Fruit fly (Drosophila melanogaster) whole organism, pupa: ENCODE results near the gene Pvf3.
A peak's percentile ranks its signal among the peaks of the same experiment; 100 is the strongest.

ENCODE experiments used
- CG10348 ChIP-seq: fragments of 200-800 bp; sonication (Bioruptor generic); IDR thresholded peaks from 2 replicates; pipeline ENCODE4 v1.3.6; 2022; ENCODE audit warnings: missing biosample characterization, missing genetic modification characterization
- CG12605 ChIP-seq: fragments of 200-800 bp; sonication (Bioruptor generic); IDR thresholded peaks from 2 replicates; pipeline ENCODE4 v1.3.6; 2022; ENCODE audit warnings: missing biosample characterization, missing genetic modification characterization
- CG13204 ChIP-seq: fragments of 200-800 bp; sonication (Bioruptor generic); optimal IDR thresholded peaks from 2 replicates; lab custom pipeline; 2018; ENCODE audit warnings: missing biosample characterization, mild to moderate bottlenecking, missing genetic modification characterization, moderate library complexity
- CG14655 ChIP-seq: fragments of 200-800 bp; sonication (Bioruptor generic); optimal IDR thresholded peaks from 3 replicates; lab custom pipeline; 2017; ENCODE audit warnings: mild to moderate bottlenecking, missing biosample characterization, missing genetic modification reagents, missing genetic modification characterization
- CG15710 ChIP-seq: fragments of 200-800 bp; sonication (Bioruptor generic); optimal IDR thresholded peaks from 2 replicates; lab custom pipeline; 2018; ENCODE audit warnings: missing biosample characterization, mild to moderate bottlenecking, missing genetic modification characterization, moderate library complexity
- CG17806 ChIP-seq: fragments of 200-800 bp; sonication (Bioruptor generic); optimal IDR thresholded peaks from 2 replicates; lab custom pipeline; 2018; ENCODE audit warnings: missing biosample characterization, mild to moderate bottlenecking, missing genetic modification characterization, moderate library complexity
- CG32121 ChIP-seq: fragments of 200-800 bp; sonication (Bioruptor generic); IDR thresholded peaks from 2 replicates; pipeline ENCODE4 v1.3.6; 2022; ENCODE audit warnings: missing biosample characterization, missing genetic modification characterization
- CG34367 ChIP-seq: fragments of 200-800 bp; sonication (Bioruptor generic); optimal IDR thresholded peaks from 2 replicates; lab custom pipeline; 2018; ENCODE audit warnings: missing biosample characterization, mild to moderate bottlenecking, missing genetic modification characterization
- CG4496 ChIP-seq: fragments of 200-800 bp; sonication (Bioruptor generic); IDR thresholded peaks from 3 replicates; pipeline ENCODE4 v1.3.6; 2022; ENCODE audit warnings: missing biosample characterization, missing genetic modification characterization
- CG8159 ChIP-seq: fragments of 200-800 bp; sonication (Bioruptor generic); optimal IDR thresholded peaks from 3 replicates; lab custom pipeline; 2018; ENCODE audit warnings: missing biosample characterization, mild to moderate bottlenecking, missing genetic modification characterization, moderate library complexity
- CG8301 ChIP-seq: fragments of 200-800 bp; sonication (Bioruptor generic); optimal IDR thresholded peaks from 2 replicates; lab custom pipeline; 2018; ENCODE audit warnings: missing biosample characterization, mild to moderate bottlenecking, missing genetic modification characterization
- CG9948 ChIP-seq: fragments of 200-800 bp; sonication (Bioruptor generic); optimal IDR thresholded peaks from 2 replicates; lab custom pipeline; 2018; ENCODE audit warnings: missing biosample characterization, mild to moderate bottlenecking, missing genetic modification characterization, moderate library complexity
- D1 ChIP-seq: fragments of 200-800 bp; sonication (Bioruptor generic); optimal IDR thresholded peaks from 2 replicates; lab custom pipeline; 2018; ENCODE audit warnings: missing biosample characterization, mild to moderate bottlenecking, missing genetic modification characterization, moderate library complexity
- EcR ChIP-seq: fragments of 200-800 bp; sonication (Bioruptor generic); optimal IDR thresholded peaks from 3 replicates; lab custom pipeline; 2019; ENCODE audit warnings: missing biosample characterization, missing genetic modification characterization, mild to moderate bottlenecking, moderate library complexity, missing genetic modification reagents
- Ets98B ChIP-seq: fragments of 200-800 bp; sonication (Bioruptor generic); IDR thresholded peaks from 2 replicates; pipeline ENCODE4 v1.3.6; 2022; ENCODE audit warnings: missing biosample characterization, missing genetic modification characterization
- Pif1A ChIP-seq: fragments of 200-800 bp; sonication (Bioruptor generic); optimal IDR thresholded peaks from 3 replicates; lab custom pipeline; 2016; ENCODE audit warnings: missing biosample characterization, missing genetic modification characterization
- Pif1B ChIP-seq: fragments of 200-800 bp; sonication (Bioruptor generic); optimal IDR thresholded peaks from 3 replicates; lab custom pipeline; 2016; ENCODE audit warnings: missing biosample characterization, missing genetic modification characterization
- Snoo ChIP-seq: fragments of 200-800 bp; sonication (Bioruptor generic); optimal IDR thresholded peaks from 3 replicates; lab custom pipeline; 2017; ENCODE audit warnings: missing biosample characterization, mild to moderate bottlenecking, missing genetic modification characterization, inconsistent platforms
- fd96Ca ChIP-seq: fragments of 200-800 bp; sonication (Bioruptor generic); IDR thresholded peaks from 3 replicates; pipeline ENCODE4 v1.3.6; 2022; ENCODE audit warnings: missing biosample characterization, missing genetic modification characterization
- gl ChIP-seq: fragments of 200-800 bp; sonication (Bioruptor generic); optimal IDR thresholded peaks from 2 replicates; lab custom pipeline; 2018; ENCODE audit warnings: missing biosample characterization, mild to moderate bottlenecking, missing genetic modification characterization
- rn ChIP-seq: fragments of 200-800 bp; sonication (Bioruptor generic); IDR thresholded peaks from 2 replicates; pipeline ENCODE4 v1.3.6; 2022; ENCODE audit warnings: missing biosample characterization, missing genetic modification characterization

The Pvf3 gene

DNA sequence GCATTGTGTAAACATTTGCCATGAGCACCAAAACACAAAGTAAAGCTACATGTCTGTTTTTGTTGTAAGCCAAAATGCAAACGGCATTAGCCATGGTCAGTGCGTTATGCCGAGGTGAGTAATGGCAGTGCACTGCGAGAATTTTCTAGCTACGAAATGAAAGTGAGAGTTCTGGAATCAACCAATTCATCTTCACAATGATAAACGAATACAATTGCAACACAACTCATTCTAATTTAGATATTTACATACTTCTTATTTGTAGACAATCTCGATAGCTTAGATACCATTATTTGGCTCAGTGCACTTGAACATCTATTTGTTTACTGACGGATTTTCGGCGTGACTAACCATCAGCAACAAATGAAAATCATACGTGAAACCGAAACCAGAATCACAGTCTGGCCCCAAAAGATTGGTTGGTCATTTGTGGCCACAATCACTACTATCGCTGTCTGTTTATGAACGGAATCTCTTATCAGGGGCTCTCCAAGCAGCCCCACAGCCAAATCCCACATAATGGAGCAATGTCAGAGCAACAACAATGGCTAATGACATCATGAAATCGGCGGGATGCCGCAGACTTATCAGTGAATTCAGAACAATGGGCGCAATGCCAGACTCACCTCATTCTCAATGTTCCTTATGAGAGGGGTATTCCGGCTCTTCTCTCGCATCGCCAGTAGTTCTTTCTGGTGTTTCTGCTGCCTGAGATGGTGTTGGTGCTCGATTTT, 2.5 kb downstream of the Pvf3 start:
- TF ChIP-seq CG14655 (GFP tag; lab: Kevin White, UChicago) = no peak
- TF ChIP-seq gl (tag; lab: Kevin White, UChicago) = no peak
- TF ChIP-seq CG17806 (tag; lab: Kevin White, UChicago) = peak; percentile 32
- TF ChIP-seq fd96Ca (GFP tag; lab: Robert Waterston, UW) = peak; percentile 58; the same call in 1 of the 3 replicates
- peak; percentile 62; the same call in 2 of the 3 replicates for TF ChIP-seq CG4496
- TF ChIP-seq CG34367 = no peak
- no peak for TF ChIP-seq CG8301 (tag; lab: Kevin White, UChicago)
- TF ChIP-seq Ets98B = peak; percentile 34; the same call in 1 of the 2 replicates
- TF ChIP-seq Snoo = peak; percentile 27
- 0 out of 2 replicates have a peak, but pooled peaks have one; percentile 41 for TF ChIP-seq CG32121 (GFP tag; lab: Robert Waterston, UW)
- no peak for TF ChIP-seq rn
- peak; percentile 6 for TF ChIP-seq EcR (GFP tag; lab: Kevin White, UChicago)
- TF ChIP-seq CG9948 (tag; lab: Kevin White, UChicago) = no peak
- TF ChIP-seq CG13204 (GFP tag; lab: Kevin White, UChicago) = peak; percentile 8
- TF ChIP-seq, all 21 proteins: peak for 8

DNA sequence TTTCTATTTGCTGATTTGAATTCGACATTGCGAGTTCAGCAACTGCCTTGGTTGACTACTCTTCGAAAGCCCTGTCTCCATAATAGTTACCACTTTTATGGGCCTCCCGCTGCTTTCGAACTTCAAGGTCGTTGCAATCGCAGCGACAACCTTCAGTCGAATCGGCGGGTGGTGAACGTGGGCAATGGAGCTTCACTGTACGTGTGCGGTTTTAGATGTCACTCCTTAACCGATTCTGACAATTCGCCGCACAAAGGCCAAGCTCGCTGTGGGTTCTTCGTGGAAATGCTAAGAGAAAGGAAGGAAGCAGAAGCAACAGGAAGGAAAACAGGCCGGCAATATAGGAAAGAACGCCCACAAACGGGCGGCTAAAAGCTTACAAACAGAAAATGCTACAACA, 5.2 kb downstream of the Pvf3 start:
- no peak for TF ChIP-seq Pif1A
- TF ChIP-seq Ets98B = no peak
- peak; percentile 11; the same call in 1 of the 3 replicates for TF ChIP-seq CG4496
- TF ChIP-seq CG8159 (tag; lab: Kevin White, UChicago) = no peak
- TF ChIP-seq CG9948 (tag; lab: Kevin White, UChicago) = no peak
- TF ChIP-seq fd96Ca (GFP tag; lab: Robert Waterston, UW) = no peak

dm6 chr2L:7150775-7151174, 6.7 kb downstream of the Pvf3 start:
- TF ChIP-seq CG15710 (tag; lab: Kevin White, UChicago) = peak; percentile 67
- TF ChIP-seq CG8159 (tag; lab: Kevin White, UChicago) = peak; percentile 43
- TF ChIP-seq CG8301 (tag; lab: Kevin White, UChicago) = no peak
- peak; percentile 21 for TF ChIP-seq CG14655 (GFP tag; lab: Kevin White, UChicago)
- TF ChIP-seq CG34367 = peak; percentile 19
- no peak for TF ChIP-seq Pif1B (GFP tag; lab: Kevin White, UChicago)
- TF ChIP-seq CG9948 (tag; lab: Kevin White, UChicago) = peak; percentile 40
- TF ChIP-seq CG4496 = peak; percentile 60; the same call in 1 of the 3 replicates

DNA sequence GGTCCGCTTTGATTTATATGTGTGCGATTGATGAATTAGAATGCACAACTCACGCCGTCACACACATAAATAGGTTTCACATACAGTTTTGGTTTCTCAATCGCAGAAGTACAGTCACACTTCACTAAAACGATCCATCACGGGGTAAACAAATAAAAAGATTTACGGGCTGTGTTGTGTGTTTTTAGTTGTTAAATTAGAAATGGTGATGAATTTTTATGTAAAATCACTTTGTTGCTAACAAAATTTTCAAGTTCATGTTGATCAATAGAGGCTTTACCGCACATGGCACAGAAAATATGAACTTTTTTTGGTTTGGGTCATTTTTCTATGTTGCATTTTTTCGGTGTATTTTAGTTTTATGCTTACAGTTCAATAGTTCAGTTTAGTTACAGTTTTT, 8.6 kb downstream of the Pvf3 start:
- TF ChIP-seq CG4496 = peak; percentile 49
- no peak for TF ChIP-seq EcR (GFP tag; lab: Kevin White, UChicago)

DNA sequence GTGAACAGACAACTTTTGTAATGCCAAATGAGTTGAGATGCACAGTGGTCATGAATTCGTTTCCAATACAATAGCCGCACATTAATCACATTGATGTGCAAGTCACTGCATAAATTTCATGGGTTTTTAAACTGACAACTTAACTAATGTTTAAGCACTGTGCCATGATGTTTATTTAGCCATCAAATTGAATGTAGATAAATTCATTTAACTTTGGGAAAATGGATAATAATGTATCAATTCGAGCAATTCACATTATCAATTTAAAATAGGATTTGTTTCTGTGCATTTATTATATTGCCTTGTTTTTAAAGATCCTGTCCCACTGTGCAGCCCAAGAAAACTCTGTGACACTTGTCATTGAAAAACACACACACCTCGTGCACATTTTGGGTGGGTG, 9.4 kb downstream of the Pvf3 start:
- TF ChIP-seq CG8301 (tag; lab: Kevin White, UChicago) (peak; percentile 67), D1 (no peak), EcR (GFP tag; lab: Kevin White, UChicago) (no peak), rn (no peak), fd96Ca (GFP tag; lab: Robert Waterston, UW) (peak; percentile 48; the same call in 1 of the 3 replicates), CG9948 (tag; lab: Kevin White, UChicago) (peak; percentile 58), gl (tag; lab: Kevin White, UChicago) (no peak), Ets98B (peak; percentile 60), CG8159 (tag; lab: Kevin White, UChicago) (peak; percentile 54), Pif1A (peak; percentile 47), CG10348 (GFP tag; lab: Robert Waterston, UW) (no peak), CG34367 (peak; percentile 39), CG15710 (tag; lab: Kevin White, UChicago) (peak; percentile 36), CG17806 (tag; lab: Kevin White, UChicago) (peak; percentile 48), CG32121 (GFP tag; lab: Robert Waterston, UW) (peak; percentile 69), CG4496 (peak; percentile 88), Snoo (peak; percentile 11), CG13204 (GFP tag; lab: Kevin White, UChicago) (no peak), CG14655 (GFP tag; lab: Kevin White, UChicago) (peak; percentile 67)

DNA sequence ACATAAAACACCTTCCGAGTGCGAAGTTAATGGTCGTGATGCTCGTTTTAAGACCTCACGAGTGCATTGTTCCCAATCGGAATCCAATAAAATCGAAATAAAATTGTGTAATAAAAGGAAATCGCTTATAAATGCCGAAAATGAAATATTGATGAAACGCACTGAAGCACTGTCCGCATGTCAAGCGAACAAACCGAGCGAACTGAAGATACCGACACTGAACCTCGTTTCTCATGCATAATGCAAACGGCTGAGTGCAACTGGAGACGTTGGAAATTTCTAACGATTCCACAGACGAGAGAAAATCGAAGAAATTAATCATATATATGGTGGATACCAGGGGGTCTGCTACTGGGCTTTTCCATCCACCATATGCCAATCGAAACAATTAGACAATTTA, 10.3 kb downstream of the Pvf3 start:
- TF ChIP-seq Snoo = no peak
- TF ChIP-seq Pif1A = no peak
- TF ChIP-seq CG32121 (GFP tag; lab: Robert Waterston, UW) = no peak
- TF ChIP-seq CG14655 (GFP tag; lab: Kevin White, UChicago) = no peak
- no peak for TF ChIP-seq CG4496
- TF ChIP-seq rn = no peak
- no peak for TF ChIP-seq CG34367
- no peak for TF ChIP-seq CG8159 (tag; lab: Kevin White, UChicago)
- no peak for TF ChIP-seq gl (tag; lab: Kevin White, UChicago)
- TF ChIP-seq CG12605 (GFP tag; lab: Robert Waterston, UW) = no peak
- TF ChIP-seq D1 = no peak

DNA sequence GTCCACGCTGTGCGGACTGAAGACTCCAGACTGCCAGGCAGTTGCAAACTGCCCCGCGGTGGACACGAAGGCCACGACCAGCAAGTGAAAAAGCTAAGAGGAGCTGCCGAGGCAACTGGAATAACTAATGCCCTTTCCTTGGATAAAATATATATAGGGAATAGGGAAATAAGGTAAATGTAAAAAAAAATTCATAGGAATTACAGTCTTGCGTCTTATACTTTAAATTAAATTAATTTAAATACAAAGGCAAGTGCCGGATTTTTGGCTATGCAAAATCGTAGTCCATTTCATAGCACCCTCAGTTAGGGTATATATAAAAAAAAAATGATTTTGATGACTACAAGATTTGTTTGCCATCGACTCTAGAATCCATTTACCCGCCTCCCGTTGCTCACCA, 11.6 kb downstream of the Pvf3 start:
- TF ChIP-seq CG14655 (GFP tag; lab: Kevin White, UChicago) (peak; percentile 88), CG13204 (GFP tag; lab: Kevin White, UChicago) (no peak), CG32121 (GFP tag; lab: Robert Waterston, UW) (peak; percentile 81), Pif1A (peak; percentile 74), CG4496 (peak; percentile 97), CG15710 (tag; lab: Kevin White, UChicago) (peak; percentile 72), Ets98B (peak; percentile 83), CG10348 (GFP tag; lab: Robert Waterston, UW) (peak; percentile 40; the same call in 1 of the 2 replicates), CG8159 (tag; lab: Kevin White, UChicago) (peak; percentile 72), Pif1B (GFP tag; lab: Kevin White, UChicago) (peak; percentile 67), CG12605 (GFP tag; lab: Robert Waterston, UW) (peak; percentile 50; the same call in 1 of the 2 replicates), Snoo (peak; percentile 11), CG17806 (tag; lab: Kevin White, UChicago) (peak; percentile 76), EcR (GFP tag; lab: Kevin White, UChicago) (no peak), CG8301 (tag; lab: Kevin White, UChicago) (peak; percentile 81), gl (tag; lab: Kevin White, UChicago) (no peak), fd96Ca (GFP tag; lab: Robert Waterston, UW) (peak; percentile 62; the same call in 1 of the 3 replicates), CG9948 (tag; lab: Kevin White, UChicago) (peak; percentile 78), D1 (peak; percentile 22), CG34367 (peak; percentile 62), rn (peak; percentile 52)
